Worm (Caenorhabditis elegans) whole organism, L3 larva: ENCODE measurements around the gene Y47D3A.32.

Experiments
- egl-27 ChIP-seq: sonication (generic microtip); optimal IDR thresholded peaks from 4 replicates; lab custom pipeline; 2017; ENCODE audit warnings: missing biosample characterization, missing genetic modification reagents, missing genetic modification characterization
- egl-5 ChIP-seq: fragments of 150-350 bp; optimal IDR thresholded peaks from 2 replicates; lab custom pipeline; 2017; ENCODE audit warnings: missing biosample characterization, missing genetic modification reagents, missing genetic modification characterization, inconsistent platforms
- lin-39 ChIP-seq: fragments of 150-350 bp; optimal IDR thresholded peaks from 2 replicates; lab custom pipeline; 2018; ENCODE audit warnings: missing biosample characterization, missing genetic modification reagents, missing genetic modification characterization
- nfya-1 ChIP-seq: sonication (generic microtip); optimal IDR thresholded peaks from 2 replicates; lab custom pipeline; 2017; ENCODE audit warnings: missing genetic modification characterization, mild to moderate bottlenecking, missing compliant biosample characterization, antibody characterized with exemption, moderate library complexity; ENCODE audit not compliant: insufficient read depth
- nhr-11 ChIP-seq: fragments of 150-350 bp; optimal IDR thresholded peaks from 2 replicates; lab custom pipeline; 2014; ENCODE audit warnings: missing biosample characterization, missing genetic modification characterization
- nhr-12 ChIP-seq: fragments of 150-350 bp; optimal IDR thresholded peaks from 2 replicates; lab custom pipeline; 2014; ENCODE audit warnings: missing biosample characterization, missing genetic modification characterization
- nhr-23 ChIP-seq: fragments of 150-350 bp; optimal IDR thresholded peaks from 2 replicates; lab custom pipeline; 2014; ENCODE audit warnings: missing biosample characterization, missing genetic modification reagents, missing genetic modification characterization
- nhr-25 ChIP-seq: sonication (generic microtip); optimal IDR thresholded peaks from 2 replicates; lab custom pipeline; 2017; ENCODE audit warnings: missing biosample characterization, missing genetic modification characterization
- nhr-76 ChIP-seq: fragments of 150-350 bp; sonication (generic microtip); optimal IDR thresholded peaks from 5 replicates; lab custom pipeline; 2014; ENCODE audit warnings: missing biosample characterization, missing genetic modification characterization
- nhr-77 ChIP-seq: fragments of 150-350 bp; optimal IDR thresholded peaks from 2 replicates; lab custom pipeline; 2014; ENCODE audit warnings: missing biosample characterization, missing genetic modification characterization
- tbx-2 ChIP-seq: sonication (generic microtip); optimal IDR thresholded peaks from 2 replicates; lab custom pipeline; 2016; ENCODE audit warnings: mild to moderate bottlenecking, missing genetic modification characterization, missing compliant biosample characterization
- unc-62 ChIP-seq: fragments of 150-350 bp; sonication (generic microtip); optimal IDR thresholded peaks from 4 replicates; lab custom pipeline; 2014; ENCODE audit warnings: missing biosample characterization, missing genetic modification reagents, missing genetic modification characterization
- ztf-11 ChIP-seq: fragments of 150-350 bp; optimal IDR thresholded peaks from 2 replicates; lab custom pipeline; 2014; ENCODE audit warnings: missing biosample characterization, missing genetic modification characterization

DNA sequence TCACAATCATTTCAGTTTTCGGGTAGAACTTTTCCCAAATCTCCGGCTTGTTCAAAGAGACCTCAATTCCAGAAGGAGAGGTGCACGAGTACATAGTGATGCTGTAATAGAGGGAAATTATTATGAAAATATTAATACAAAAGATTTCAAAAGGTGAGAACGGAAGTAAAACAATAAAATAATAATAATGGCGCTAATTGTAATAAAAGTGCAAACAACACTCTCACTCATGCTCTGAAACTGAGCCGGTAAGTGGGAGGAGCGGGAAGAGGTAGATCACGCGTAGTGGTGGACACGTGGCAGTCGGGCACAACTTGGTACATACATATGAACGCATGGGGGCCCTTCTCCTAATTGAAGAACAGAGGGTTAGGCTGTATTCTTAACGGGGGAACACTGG, 25.2 kb upstream of the Y47D3A.32 start, which contains the start of gene tbx-37:
- TF ChIP-seq nhr-23 (tag; lab: Kevin White, UChicago) (no peak), nhr-76 (tag; lab: Kevin White, UChicago) (no peak), unc-62 (GFP tag; lab: Kevin White, UChicago) (no peak), ztf-11 (no peak), nfya-1 (tag; lab: Kevin White, UChicago) (no peak), nhr-11 (tag; lab: Kevin White, UChicago) (no peak), lin-39 (tag; lab: Kevin White, UChicago) (no peak), egl-5 (tag; lab: Kevin White, UChicago) (no peak), egl-27 (no peak), nhr-77 (tag; lab: Kevin White, UChicago) (no peak), tbx-2 (no peak), nhr-12 (tag; lab: Kevin White, UChicago) (no peak), nhr-25 (tag; lab: Kevin White, UChicago) (no peak)
